Fruit fly (Drosophila melanogaster) whole organism, prepupa: Measurements from ENCODE around the gene Apl.

Experiments
- Blimp-1 ChIP-seq: fragments of 200-800 bp; sonication (Bioruptor generic); optimal IDR thresholded peaks from 3 replicates; lab custom pipeline; 2017; ENCODE audit warnings: missing biosample characterization, missing genetic modification characterization, mild to moderate bottlenecking, moderate library complexity, missing genetic modification reagents
- CG10631 ChIP-seq: fragments of 200-800 bp; sonication (Bioruptor generic); optimal IDR thresholded peaks from 2 replicates; lab custom pipeline; 2016; ENCODE audit warnings: missing biosample characterization, missing genetic modification characterization
- CG10669 ChIP-seq: fragments of 200-800 bp; sonication (Bioruptor generic); optimal IDR thresholded peaks from 3 replicates; lab custom pipeline; 2018; ENCODE audit warnings: missing biosample characterization, mild to moderate bottlenecking, missing genetic modification characterization, moderate library complexity
- CG11762 ChIP-seq: fragments of 200-800 bp; sonication (Bioruptor generic); optimal IDR thresholded peaks from 3 replicates; lab custom pipeline; 2016; ENCODE audit warnings: missing biosample characterization, missing genetic modification characterization; ENCODE audit not compliant: insufficient read depth
- CG15336 ChIP-seq: fragments of 200-800 bp; sonication (Bioruptor generic); IDR thresholded peaks from 2 replicates; pipeline ENCODE4 v1.3.6; 2022; ENCODE audit warnings: missing biosample characterization, missing genetic modification characterization
- CG32006 ChIP-seq: fragments of 200-800 bp; sonication (Bioruptor generic); optimal IDR thresholded peaks from 3 replicates; lab custom pipeline; 2017; ENCODE audit warnings: missing biosample characterization, mild to moderate bottlenecking, missing genetic modification characterization
- CG3919 ChIP-seq: fragments of 200-800 bp; sonication (Bioruptor generic); optimal IDR thresholded peaks from 3 replicates; lab custom pipeline; 2016; ENCODE audit warnings: missing biosample characterization, missing genetic modification characterization
- CG4318 ChIP-seq: fragments of 200-800 bp; sonication (Bioruptor generic); optimal IDR thresholded peaks from 3 replicates; lab custom pipeline; 2017; ENCODE audit warnings: missing biosample characterization, mild to moderate bottlenecking, missing genetic modification characterization
- CG6276 ChIP-seq: fragments of 200-800 bp; sonication (Bioruptor generic); optimal IDR thresholded peaks from 2 replicates; lab custom pipeline; 2017; ENCODE audit warnings: missing biosample characterization, mild to moderate bottlenecking, missing genetic modification characterization
- CG6792 ChIP-seq: fragments of 200-800 bp; sonication (Bioruptor generic); optimal IDR thresholded peaks from 3 replicates; lab custom pipeline; 2016; ENCODE audit warnings: missing biosample characterization, missing genetic modification characterization
- CG6854 ChIP-seq: fragments of 200-800 bp; sonication (Bioruptor generic); optimal IDR thresholded peaks from 2 replicates; lab custom pipeline; 2017; ENCODE audit warnings: missing biosample characterization, mild to moderate bottlenecking, missing genetic modification characterization
- CG7368 ChIP-seq: fragments of 200-800 bp; sonication (Bioruptor generic); optimal IDR thresholded peaks from 3 replicates; lab custom pipeline; 2016; ENCODE audit warnings: missing biosample characterization, missing genetic modification characterization
- CG8119 ChIP-seq: fragments of 200-800 bp; sonication (Bioruptor generic); IDR thresholded peaks from 3 replicates; pipeline ENCODE4 v1.3.6; 2022; ENCODE audit warnings: missing biosample characterization, missing genetic modification characterization
- CG8319 ChIP-seq: fragments of 200-800 bp; sonication (Bioruptor generic); optimal IDR thresholded peaks from 3 replicates; lab custom pipeline; 2016; ENCODE audit warnings: missing biosample characterization, missing genetic modification characterization
- CG8632 ChIP-seq: fragments of 200-800 bp; sonication (Bioruptor generic); optimal IDR thresholded peaks from 3 replicates; lab custom pipeline; 2016; ENCODE audit warnings: missing biosample characterization, missing genetic modification characterization
- CG9139 ChIP-seq: fragments of 200-800 bp; sonication (Bioruptor generic); optimal IDR thresholded peaks from 3 replicates; lab custom pipeline; 2017; ENCODE audit warnings: missing biosample characterization, mild to moderate bottlenecking, missing genetic modification characterization
- Eip75B ChIP-seq: fragments of 200-800 bp; sonication (Bioruptor generic); optimal IDR thresholded peaks from 3 replicates; lab custom pipeline; 2016; ENCODE audit warnings: missing biosample characterization, missing genetic modification characterization
- Eip78C ChIP-seq: fragments of 200-800 bp; sonication (Bioruptor generic); peaks from one replicate; lab custom pipeline; 2016; ENCODE audit warnings: missing biosample characterization, missing genetic modification characterization
- Ets21C ChIP-seq: fragments of 200-800 bp; sonication (Bioruptor generic); optimal IDR thresholded peaks from 3 replicates; lab custom pipeline; 2016; ENCODE audit warnings: missing biosample characterization, missing genetic modification characterization
- Hr38 ChIP-seq: sonication (Bioruptor generic); optimal IDR thresholded peaks from 2 replicates; lab custom pipeline; 2016; ENCODE audit warnings: missing biosample characterization, missing genetic modification characterization
- Hr39 ChIP-seq: fragments of 200-800 bp; sonication (Bioruptor generic); optimal IDR thresholded peaks from 2 replicates; lab custom pipeline; 2016; ENCODE audit warnings: missing biosample characterization, missing genetic modification characterization
- Lpt ChIP-seq: fragments of 200-800 bp; sonication (Bioruptor generic); optimal IDR thresholded peaks from 3 replicates; lab custom pipeline; 2016; ENCODE audit warnings: missing biosample characterization, missing genetic modification characterization
- Met ChIP-seq: fragments of 200-800 bp; sonication (Bioruptor generic); optimal IDR thresholded peaks from 3 replicates; lab custom pipeline; 2016; ENCODE audit warnings: missing biosample characterization, missing genetic modification characterization
- Smox ChIP-seq: fragments of 200-800 bp; sonication (Bioruptor generic); optimal IDR thresholded peaks from 3 replicates; lab custom pipeline; 2016; ENCODE audit warnings: missing biosample characterization, missing genetic modification characterization
- Sox102F ChIP-seq: fragments of 200-800 bp; sonication (Bioruptor generic); optimal IDR thresholded peaks from 2 replicates; lab custom pipeline; 2016; ENCODE audit warnings: missing biosample characterization, mild to moderate bottlenecking, missing genetic modification characterization
- Sox15 ChIP-seq: fragments of 200-800 bp; sonication (Bioruptor generic); optimal IDR thresholded peaks from 3 replicates; lab custom pipeline; 2016; ENCODE audit warnings: missing biosample characterization, missing genetic modification characterization
- achi ChIP-seq: fragments of 200-800 bp; sonication (Bioruptor generic); optimal IDR thresholded peaks from 3 replicates; lab custom pipeline; 2016; ENCODE audit warnings: missing biosample characterization, missing genetic modification characterization
- cyc ChIP-seq: fragments of 200-800 bp; sonication (Bioruptor generic); optimal IDR thresholded peaks from 3 replicates; lab custom pipeline; 2016; ENCODE audit warnings: missing biosample characterization, missing genetic modification characterization
- dac ChIP-seq: fragments of 200-800 bp; sonication (Bioruptor generic); optimal IDR thresholded peaks from 2 replicates; lab custom pipeline; 2017; ENCODE audit warnings: missing biosample characterization, mild to moderate bottlenecking, missing genetic modification characterization
- dsx ChIP-seq: fragments of 200-800 bp; optimal IDR thresholded peaks from 3 replicates; lab custom pipeline; 2019; ENCODE audit warnings: missing biosample characterization, mild to moderate bottlenecking, missing genetic modification characterization, moderate library complexity; ENCODE audit not compliant: poor library complexity, severe bottlenecking
- eg ChIP-seq: fragments of 200-800 bp; sonication (Bioruptor generic); IDR thresholded peaks from 3 replicates; pipeline ENCODE4 v1.3.6; 2022; ENCODE audit warnings: missing biosample characterization, missing genetic modification characterization
- fkh ChIP-seq: fragments of 200-800 bp; sonication (Bioruptor generic); optimal IDR thresholded peaks from 3 replicates; lab custom pipeline; 2017; ENCODE audit warnings: missing biosample characterization, mild to moderate bottlenecking, missing genetic modification characterization, moderate library complexity
- lz ChIP-seq: fragments of 200-800 bp; sonication (Bioruptor generic); optimal IDR thresholded peaks from 3 replicates; lab custom pipeline; 2016; ENCODE audit warnings: missing biosample characterization, missing genetic modification characterization
- net ChIP-seq: fragments of 200-800 bp; sonication (Bioruptor generic); optimal IDR thresholded peaks from 3 replicates; lab custom pipeline; 2016; ENCODE audit warnings: missing biosample characterization, missing genetic modification characterization
- pdm3 ChIP-seq: fragments of 200-800 bp; sonication (Bioruptor generic); optimal IDR thresholded peaks from 3 replicates; lab custom pipeline; 2016; ENCODE audit warnings: missing biosample characterization, missing genetic modification characterization
- salr ChIP-seq, 2 experiments: fragments of 200-800 bp; sonication (Bioruptor generic); optimal IDR thresholded peaks; 3 replicates each; lab custom pipeline; 2016 to 2018; ENCODE audit warnings: missing biosample characterization in 2 of 2, missing genetic modification characterization in 2 of 2, mild to moderate bottlenecking in 1 of 2
- spab ChIP-seq: fragments of 200-800 bp; sonication (Bioruptor generic); optimal IDR thresholded peaks from 2 replicates; lab custom pipeline; 2017; ENCODE audit warnings: missing biosample characterization, mild to moderate bottlenecking, missing genetic modification characterization, missing genetic modification reagents
- ss ChIP-seq, 2 experiments: fragments of 200-800 bp; sonication (Bioruptor generic); optimal IDR thresholded peaks; 2 replicates in 1 of 2; 3 replicates in 1 of 2; lab custom pipeline; 2017 to 2018; ENCODE audit warnings: mild to moderate bottlenecking in 2 of 2, missing biosample characterization in 2 of 2, missing genetic modification characterization in 2 of 2, moderate library complexity in 1 of 2
- svp ChIP-seq: fragments of 200-800 bp; sonication (Bioruptor generic); peaks from one replicate; lab custom pipeline; 2016; ENCODE audit warnings: missing biosample characterization, missing genetic modification characterization
- topi ChIP-seq: fragments of 200-800 bp; sonication (Bioruptor generic); optimal IDR thresholded peaks from 3 replicates; lab custom pipeline; 2016; ENCODE audit warnings: missing biosample characterization, missing genetic modification characterization
- vri ChIP-seq: fragments of 200-800 bp; sonication (Bioruptor generic); optimal IDR thresholded peaks from 3 replicates; lab custom pipeline; 2016; ENCODE audit warnings: missing biosample characterization, mild to moderate bottlenecking, missing genetic modification characterization

Gene Apl

dm6 chr3L:16638639-16639388 is 43.8 kb downstream of the Apl start (continued):
- TF ChIP-seq Smox (GFP tag; lab: Kevin White, UChicago) (peak; percentile 40), CG8632 (peak; percentile 19), Hr38 (GFP tag; lab: Kevin White, UChicago) (no peak), ss (GFP tag; optimal IDR thresholded peaks at IDR 0.05; lab: Kevin White, UChicago) (no peak), Blimp-1 (GFP tag; lab: Kevin White, UChicago) (peak; percentile 44), dac (GFP tag; lab: Kevin White, UChicago) (no peak), Lpt (GFP tag; lab: Kevin White, UChicago) (no peak), CG6792 (peak; percentile 5), CG11762 (GFP tag; lab: Kevin White, UChicago) (no peak), Ets21C (no peak), CG6276 (GFP tag; lab: Kevin White, UChicago) (peak; percentile 28), CG15336 (no peak), topi (GFP tag; lab: Kevin White, UChicago) (peak; percentile 45), CG10669 (GFP tag; lab: Kevin White, UChicago) (no peak), pdm3 (GFP tag; lab: Kevin White, UChicago) (peak; percentile 14)

- TF ChIP-seq lz (GFP tag; lab: Kevin White, UChicago) (no peak), topi (GFP tag; lab: Kevin White, UChicago) (no peak), CG6854 (GFP tag; lab: Kevin White, UChicago) (peak; percentile 29), Met (GFP tag; lab: Kevin White, UChicago) (no peak), eg (GFP tag; lab: Robert Waterston, UW) (no peak), vri (no peak), Eip75B (GFP tag; lab: Kevin White, UChicago) (no peak), CG8632 (peak; percentile 1), Hr39 (no peak), CG11762 (GFP tag; lab: Kevin White, UChicago) (no peak), spab (GFP tag; lab: Kevin White, UChicago) (no peak), svp (GFP tag; lab: Kevin White, UChicago) (peak; percentile 61), CG10631 (GFP tag; lab: Kevin White, UChicago) (no peak), cyc (no peak), salr (GFP tag; optimal IDR thresholded peaks at IDR 0.05; lab: Kevin White, UChicago) (no peak), CG4318 (no peak), Sox15 (GFP tag; lab: Kevin White, UChicago) (no peak), CG9139 (GFP tag; lab: Kevin White, UChicago) (no peak), CG32006 (GFP tag; lab: Kevin White, UChicago) (no peak), CG8119 (GFP tag; lab: Robert Waterston, UW) (no peak), CG10669 (GFP tag; lab: Kevin White, UChicago) (no peak), CG8319 (no peak), fkh (GFP tag; lab: Kevin White, UChicago) (peak; percentile 88), CG7368 (no peak), achi (no peak), CG3919 (no peak), Eip78C (GFP tag; lab: Kevin White, UChicago) (peak; percentile 49), Sox102F (GFP tag; lab: Kevin White, UChicago) (no peak), net (GFP tag; lab: Kevin White, UChicago) (no peak), Lpt (GFP tag; lab: Kevin White, UChicago) (no peak), pdm3 (GFP tag; lab: Kevin White, UChicago) (no peak), Blimp-1 (GFP tag; lab: Kevin White, UChicago) (no peak), dsx (no peak)
Measured at dm6 chr3L:16640509-16641068, 45.6 kb downstream of the Apl start.
